Worm (Caenorhabditis elegans) whole organism, L4 larva: ENCODE data around the gene rga-3.

Source experiments
- ctbp-1 ChIP-seq: fragments of 200-800 bp; sonication (Bioruptor generic); IDR thresholded peaks from 2 replicates; pipeline ENCODE4 v1.3.6; 2022; ENCODE audit warnings: missing genetic modification reagents, missing genetic modification characterization, missing compliant biosample characterization
- dmd-6 ChIP-seq: fragments of 200-800 bp; sonication (Bioruptor generic); IDR thresholded peaks from 2 replicates; pipeline ENCODE4 v1.3.6; 2022; ENCODE audit warnings: missing genetic modification reagents, missing genetic modification characterization, missing compliant biosample characterization
- lim-7 ChIP-seq: fragments of 200-800 bp; sonication (Bioruptor generic); IDR thresholded peaks from 2 replicates; pipeline ENCODE4 v1.3.6; 2022; ENCODE audit warnings: missing genetic modification characterization, missing compliant biosample characterization
- lin-39 ChIP-seq: fragments of 150-350 bp; optimal IDR thresholded peaks from 2 replicates; lab custom pipeline; 2014; ENCODE audit warnings: missing biosample characterization, missing genetic modification reagents, missing genetic modification characterization
- lsy-2 ChIP-seq, 2 experiments: fragments of 150-350 bp in 1 of 2; sonication (generic microtip) in 1 of 2; optimal IDR thresholded peaks; 2 replicates each; lab custom pipeline; 2014 to 2017; ENCODE audit warnings: missing biosample characterization in 2 of 2, missing genetic modification characterization in 2 of 2
- mdl-1 ChIP-seq, 2 experiments: fragments of 150-350 bp in 1 of 2; sonication (generic microtip) in 1 of 2; optimal IDR thresholded peaks; 2 replicates each; lab custom pipeline; 2014 to 2017; ENCODE audit warnings: missing biosample characterization in 2 of 2, missing genetic modification characterization in 2 of 2
- nhr-77 ChIP-seq: fragments of 150-350 bp; optimal IDR thresholded peaks from 2 replicates; lab custom pipeline; 2014; ENCODE audit warnings: missing biosample characterization, missing genetic modification characterization
- pha-4 ChIP-seq, 2 experiments: fragments of 150-350 bp in 1 of 2; fragments of 200-800 bp in 1 of 2; sonication (Bioruptor generic) in 1 of 2; IDR thresholded peaks in 1 of 2; optimal IDR thresholded peaks in 1 of 2; 2 replicates each; pipeline versions ENCODE4 v1.3.6 to Lab custom; 2014 to 2022; ENCODE audit warnings: missing genetic modification characterization in 2 of 2, missing genetic modification reagents in 2 of 2, missing biosample characterization in 1 of 2, missing compliant biosample characterization in 1 of 2
- zip-11 ChIP-seq: fragments of 200-800 bp; sonication (Bioruptor generic); IDR thresholded peaks from 2 replicates; pipeline ENCODE4 v1.3.6; 2022; ENCODE audit warnings: missing genetic modification characterization, missing compliant biosample characterization

DNA sequence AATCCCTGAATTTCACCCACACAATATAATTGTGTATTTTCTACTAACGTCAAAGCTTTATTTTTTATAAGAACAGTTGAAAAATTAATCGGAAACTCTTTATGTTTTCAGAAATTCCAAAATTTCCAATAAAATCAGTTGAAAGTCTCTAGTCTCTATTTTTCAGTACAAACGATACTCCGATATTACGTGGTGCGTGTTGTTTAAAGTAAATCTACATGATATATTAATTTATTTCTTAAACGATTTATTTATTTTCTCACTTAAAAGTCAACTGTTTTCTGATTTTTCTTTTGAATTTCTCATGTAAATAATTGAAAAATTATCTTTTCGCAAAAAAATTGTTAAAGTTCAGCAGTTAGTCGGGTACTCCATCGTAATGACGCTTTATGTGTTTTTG is 5.5 kb upstream of the rga-3 start:
- TF ChIP-seq lsy-2 (tag; optimal IDR thresholded peaks at IDR 0.05; lab: Kevin White, UChicago) (no peak), lim-7 (GFP tag; lab: Robert Waterston, UW) (no peak), zip-11 (no peak), nhr-77 (no peak), pha-4 (GFP tag; IDR thresholded peaks at IDR 0.05; lab: Robert Waterston, UW) (no peak), pha-4 (tag; optimal IDR thresholded peaks at IDR 0.05; lab: Kevin White, UChicago) (no peak), dmd-6 (GFP tag; lab: Robert Waterston, UW) (no peak), mdl-1 (tag; optimal IDR thresholded peaks at IDR 0.05; lab: Kevin White, UChicago) (no peak), lin-39 (no peak), ctbp-1 (no peak)
